Fruit fly (Drosophila melanogaster) ovary, adult (tissue): ENCODE measurements around the gene CG3386.
A peak's percentile ranks its signal among the peaks of the same experiment; 100 is the strongest.

Experiments used
- CG17801 ChIP-seq: fragments of 200-800 bp; optimal IDR thresholded peaks from 2 replicates; lab custom pipeline; 2019; ENCODE audit warnings: missing biosample characterization, mild to moderate bottlenecking, missing genetic modification characterization, moderate library complexity; ENCODE audit not compliant: partially characterized antibody

Gene CG3386

dm6 chr3L:697055-697427 is 14.8 kb upstream of the CG3386 start:
- TF ChIP-seq CG17801 (GFP tag; lab: Kevin White, UChicago): no peak

dm6 chr3L:696404-697054 is 14.3 kb upstream of the CG3386 start:
- TF ChIP-seq CG17801 (GFP tag; lab: Kevin White, UChicago): no peak

DNA sequence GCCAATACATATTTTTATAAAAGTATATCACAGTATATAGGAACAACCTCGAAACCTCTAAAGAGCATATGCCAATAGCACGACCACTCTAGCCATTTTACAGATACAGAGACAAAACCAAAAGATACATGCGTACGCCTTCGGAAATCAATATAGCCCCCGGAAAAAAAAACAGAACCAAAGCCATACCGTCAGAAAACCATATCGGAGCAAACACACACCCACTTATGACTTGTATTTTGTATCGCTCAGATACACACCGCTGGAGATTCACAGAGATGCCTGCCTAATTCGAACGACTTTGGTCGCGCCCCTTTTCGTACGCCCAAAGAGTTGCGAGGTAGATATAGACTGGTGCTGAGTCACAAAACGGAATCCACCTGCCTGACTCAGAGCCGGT is 13.2 kb upstream of the CG3386 start:
- TF ChIP-seq CG17801 (GFP tag; lab: Kevin White, UChicago): no peak

DNA sequence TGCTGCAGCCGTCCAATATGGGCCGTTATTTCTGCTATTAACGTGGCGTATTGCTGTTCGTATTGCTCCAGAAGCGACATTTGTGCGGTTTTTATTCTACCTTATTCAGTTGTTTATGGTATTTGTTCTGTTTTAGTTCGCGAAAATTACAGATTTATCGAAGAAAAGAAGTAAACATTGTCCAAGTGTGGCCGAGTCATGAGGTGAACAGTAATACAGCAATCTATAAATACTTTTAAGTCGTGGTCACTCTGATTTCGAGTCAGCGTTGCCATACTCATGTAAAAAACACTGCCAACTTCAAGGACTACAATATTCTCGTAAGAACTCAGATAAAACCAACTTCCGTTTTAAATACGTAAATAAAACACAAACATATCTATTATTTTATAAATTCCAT is 10.4 kb upstream of the CG3386 start, which contains the start of gene Vti1a:
Gene Vti1a (minus strand): TSS at position 221 of the 400 bp plus-strand sequence.
- peak; percentile 32 for TF ChIP-seq CG17801 (GFP tag; lab: Kevin White, UChicago)

dm6 chr3L:690031-690686 is 7.9 kb upstream of the CG3386 start, which contains the start of the genes CG32483 and RabX6:
TSS of gene CG32483 (minus strand) at chr3L:690081.
TSS of gene RabX6 (plus strand) at chr3L:690517.
- TF ChIP-seq CG17801 (GFP tag; lab: Kevin White, UChicago): no peak

DNA sequence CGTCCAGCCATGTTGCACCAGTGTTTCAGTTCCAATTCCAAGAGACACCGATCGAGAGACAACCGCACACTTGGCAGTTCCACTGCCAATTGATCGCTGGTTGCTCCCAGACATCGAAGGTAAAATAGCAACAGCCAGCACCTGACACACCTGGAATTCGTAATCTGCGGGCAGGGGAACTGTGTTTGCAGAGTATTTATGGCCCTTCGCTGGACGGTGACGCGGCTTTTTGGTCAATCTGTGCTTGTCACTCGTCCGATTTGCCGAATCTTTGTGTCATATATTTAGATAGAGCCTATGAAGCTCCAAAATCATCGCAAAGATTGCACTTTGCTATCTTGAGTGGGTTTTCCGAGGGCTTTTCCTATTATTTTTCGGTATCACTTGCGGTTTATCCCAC is 5.6 kb upstream of the CG3386 start, which contains the start of gene hiro:
Gene hiro (minus strand): TSS at position 101 of the 400 bp plus-strand sequence.
- no peak for TF ChIP-seq CG17801 (GFP tag; lab: Kevin White, UChicago)

DNA sequence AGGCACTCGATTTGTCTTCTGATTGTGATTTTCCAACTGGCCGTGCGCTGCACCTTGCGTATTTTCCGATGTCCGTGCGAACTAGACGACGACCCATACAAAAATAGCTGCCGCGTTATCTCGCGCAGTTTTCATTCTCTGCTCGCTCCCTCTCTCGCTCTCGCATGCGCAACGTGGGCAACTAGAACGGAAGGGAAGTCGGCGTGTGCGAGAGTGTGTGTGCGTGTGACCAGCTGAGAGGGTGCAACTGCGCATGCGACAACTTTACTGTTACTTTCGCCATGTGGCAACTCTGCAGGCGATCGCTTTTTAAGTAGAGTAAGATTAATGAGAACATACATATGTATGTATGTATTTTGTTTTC is 3.2 kb upstream of the CG3386 start, which contains the start of gene ebd1:
Gene ebd1 (minus strand): TSS at position 109 of the 364 bp plus-strand sequence.
- no peak for TF ChIP-seq CG17801 (GFP tag; lab: Kevin White, UChicago)

DNA sequence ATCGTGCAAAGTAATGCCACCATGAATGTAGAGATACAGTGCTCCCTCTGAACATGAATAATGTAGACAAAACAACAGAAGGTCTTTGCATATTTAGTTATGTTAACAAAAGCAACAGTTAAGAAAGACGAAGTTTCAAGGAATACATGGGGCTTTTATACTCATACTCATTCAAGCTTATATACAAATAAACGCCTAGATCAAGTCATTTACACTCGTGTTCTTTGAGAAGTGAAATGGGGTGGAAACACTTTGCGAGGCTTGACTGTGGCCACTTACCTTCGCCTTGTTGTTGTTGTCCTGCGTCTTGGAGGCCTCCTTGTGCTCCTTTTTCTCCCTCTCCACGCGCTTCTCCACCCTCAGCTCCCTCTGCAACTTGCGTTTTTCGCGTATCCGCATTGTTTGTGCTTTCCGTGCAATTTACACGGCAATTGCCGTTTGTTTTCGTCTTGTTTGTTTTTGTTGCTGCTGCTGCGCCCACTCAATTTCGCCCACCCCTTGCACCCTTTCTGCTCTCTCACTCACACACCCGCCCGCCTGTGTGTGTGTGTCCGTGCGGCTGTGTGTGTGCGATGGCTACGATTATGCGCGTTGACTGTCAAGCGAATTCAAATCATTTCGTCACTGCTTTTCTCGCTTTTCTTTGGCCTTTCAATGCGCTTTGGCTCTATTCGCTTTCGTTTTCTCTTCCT is 2.6 kb upstream of the CG3386 start:
- no peak for TF ChIP-seq CG17801 (GFP tag; lab: Kevin White, UChicago)

DNA sequence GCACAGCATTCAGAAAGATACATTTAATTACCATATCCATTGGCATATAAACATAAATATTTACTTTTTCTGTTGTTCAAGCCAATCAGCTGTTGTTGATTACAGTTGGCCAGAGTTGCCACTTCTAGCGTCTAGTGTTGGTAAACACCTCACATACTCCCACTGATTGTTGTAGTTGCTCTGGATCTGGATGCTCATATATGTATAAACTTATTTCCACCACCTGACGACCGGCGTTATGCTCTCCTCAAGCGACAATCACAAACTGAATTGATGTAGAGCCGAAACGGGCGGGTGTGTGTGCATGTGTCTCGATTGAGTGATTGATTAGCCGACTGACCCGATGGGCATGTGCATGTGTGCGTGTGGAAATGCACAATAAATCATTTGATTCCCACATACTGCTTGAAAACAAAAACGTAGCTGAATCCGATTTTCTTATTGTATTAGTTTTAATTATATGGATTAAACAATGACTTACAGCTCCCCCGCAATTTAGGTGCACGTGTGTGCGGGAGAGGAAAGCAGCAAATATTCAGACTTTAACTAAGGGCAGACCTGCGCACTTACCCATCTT is 389 bp downstream of the CG3386 start:
- peak; percentile 49 for TF ChIP-seq CG17801 (GFP tag; lab: Kevin White, UChicago)

dm6 chr3L:680258-680657 is 2.0 kb downstream of the CG3386 start, which contains the start of gene CG17129:
TSS of gene CG17129 (minus strand) at chr3L:680326.
- peak; percentile 70 for TF ChIP-seq CG17801 (GFP tag; lab: Kevin White, UChicago)

- TF ChIP-seq CG17801 (GFP tag; lab: Kevin White, UChicago): no peak
Measured at dm6 chr3L:675856-676255, 6.4 kb downstream of the CG3386 start.

dm6 chr3L:673324-673723 is 8.9 kb downstream of the CG3386 start:
- TF ChIP-seq CG17801 (GFP tag; lab: Kevin White, UChicago): no peak

- TF ChIP-seq CG17801 (GFP tag; lab: Kevin White, UChicago): no peak
Measured at dm6 chr3L:666544-666943, 15.7 kb downstream of the CG3386 start.

DNA sequence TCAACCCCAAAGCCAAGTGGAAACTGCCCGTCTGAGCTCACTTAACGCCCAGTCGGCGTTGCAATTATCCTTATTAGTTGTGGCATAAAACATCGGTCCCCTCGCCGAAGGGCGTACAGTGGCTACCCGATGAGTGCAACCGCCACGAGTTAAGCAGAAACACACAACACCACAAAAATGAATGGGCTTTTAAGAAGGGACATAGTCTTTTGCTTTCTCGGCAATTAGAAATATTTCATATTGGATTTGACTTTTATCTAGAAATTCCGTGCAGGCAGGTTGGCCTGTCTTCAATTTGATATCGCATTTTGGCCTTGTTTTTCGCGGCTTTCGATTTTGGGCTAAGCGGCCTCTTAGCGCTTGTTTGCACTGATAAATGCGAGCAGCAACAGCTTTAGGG is 18.4 kb downstream of the CG3386 start:
- no peak for TF ChIP-seq CG17801 (GFP tag; lab: Kevin White, UChicago)
